Worm (Caenorhabditis elegans) whole organism, young adult: ENCODE results near the gene oac-23.

ENCODE experiments used
- F10E7.11 ChIP-seq: sonication (generic microtip); optimal IDR thresholded peaks from 2 replicates; lab custom pipeline; 2017; ENCODE audit warnings: mild to moderate bottlenecking, missing genetic modification characterization, moderate library complexity, missing compliant biosample characterization
- T07F8.4 ChIP-seq: sonication (generic microtip); optimal IDR thresholded peaks from 2 replicates; lab custom pipeline; 2016; ENCODE audit warnings: mild to moderate bottlenecking, missing genetic modification characterization, moderate library complexity, missing compliant biosample characterization
- ZK185.1 ChIP-seq: sonication (generic microtip); optimal IDR thresholded peaks from 2 replicates; lab custom pipeline; 2016; ENCODE audit warnings: mild to moderate bottlenecking, missing genetic modification characterization, missing compliant biosample characterization; ENCODE audit not compliant: poor library complexity, severe bottlenecking
- ama-1 ChIP-seq, 3 experiments: fragments of 150-350 bp in 1 of 3; sonication (generic microtip) in 2 of 3; optimal IDR thresholded peaks; 2 replicates each; lab custom pipeline; 2014 to 2018; ENCODE audit warnings: missing biosample characterization in 2 of 3, missing genetic modification characterization in 2 of 3, missing genetic modification reagents in 2 of 3
- athp-1 ChIP-seq: sonication (generic microtip); optimal IDR thresholded peaks from 2 replicates; lab custom pipeline; 2017; ENCODE audit warnings: mild to moderate bottlenecking, missing genetic modification characterization, missing compliant biosample characterization
- cebp-2 ChIP-seq: fragments of 200-800 bp; sonication (Bioruptor generic); IDR thresholded peaks from 2 replicates; pipeline ENCODE4 v1.3.6; 2022; ENCODE audit warnings: missing genetic modification characterization, missing compliant biosample characterization
- hlh-12 ChIP-seq: sonication (generic microtip); optimal IDR thresholded peaks from 2 replicates; lab custom pipeline; 2016; ENCODE audit warnings: missing genetic modification characterization, missing compliant biosample characterization
- rcor-1 ChIP-seq: fragments of 200-800 bp; sonication (Bioruptor generic); IDR thresholded peaks from 2 replicates; pipeline ENCODE4 v1.3.6; 2022; ENCODE audit warnings: missing genetic modification reagents, missing genetic modification characterization, missing compliant biosample characterization
- rpc-1 ChIP-seq, 2 experiments: fragments of 150-350 bp in 1 of 2; sonication (generic microtip) in 1 of 2; optimal IDR thresholded peaks; 2 replicates each; lab custom pipeline; 2014 to 2018; ENCODE audit warnings: missing biosample characterization in 1 of 2, missing genetic modification characterization in 1 of 2, missing genetic modification reagents in 1 of 2, missing genotype in 1 of 2
- sea-2 ChIP-seq: fragments of 200-800 bp; sonication (Bioruptor generic); IDR thresholded peaks from 2 replicates; pipeline ENCODE4 v1.3.6; 2022; ENCODE audit warnings: missing genetic modification characterization, missing compliant biosample characterization
- snpc-4 ChIP-seq, 5 experiments: fragments of 150-350 bp in 1 of 5; sonication (generic microtip) in 4 of 5; optimal IDR thresholded peaks; 2 replicates each; lab custom pipeline; 2014 to 2018; ENCODE audit warnings: missing genetic modification characterization in 5 of 5, missing biosample characterization in 3 of 5, antibody characterized with exemption in 2 of 5, mild to moderate bottlenecking in 2 of 5, missing compliant biosample characterization in 2 of 5, missing genotype in 2 of 5, moderate library complexity in 2 of 5, missing genetic modification reagents in 1 of 5
- unc-62 ChIP-seq: fragments of 150-350 bp; optimal IDR thresholded peaks from 2 replicates; lab custom pipeline; 2014; ENCODE audit warnings: missing biosample characterization, missing genetic modification reagents, missing genetic modification characterization
- ztf-22 ChIP-seq: fragments of 200-800 bp; sonication (Bioruptor generic); optimal IDR thresholded peaks from 2 replicates; lab custom pipeline; 2018; ENCODE audit warnings: mild to moderate bottlenecking, missing genetic modification characterization, moderate library complexity, missing compliant biosample characterization
- ztf-28 ChIP-seq: fragments of 200-800 bp; sonication (Bioruptor generic); IDR thresholded peaks from 2 replicates; pipeline ENCODE4 v1.3.6; 2022; ENCODE audit warnings: missing genetic modification reagents, missing genetic modification characterization, missing compliant biosample characterization

DNA sequence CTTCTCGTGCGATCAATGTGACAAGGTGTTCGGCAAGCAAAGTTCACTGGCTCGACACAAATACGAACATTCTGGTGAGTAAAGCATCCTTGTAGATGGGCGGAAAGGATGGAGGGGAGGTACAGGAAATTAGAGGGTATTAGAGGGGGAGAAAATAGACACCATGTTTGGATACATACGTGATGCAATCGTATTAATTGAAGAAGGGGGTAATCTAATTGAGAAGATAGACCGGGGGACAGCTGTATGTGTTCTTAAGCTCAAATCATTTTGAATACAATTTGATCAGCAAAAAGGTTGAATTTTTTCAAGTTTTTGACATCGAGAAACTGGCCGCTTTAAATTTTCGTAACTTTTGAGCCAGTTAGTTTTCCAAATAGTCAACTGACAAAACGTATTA lies 20.8 kb upstream of the oac-23 start:
- TF ChIP-seq cebp-2 (no peak), ZK185.1 (no peak), ama-1 (optimal IDR thresholded peaks at IDR 0.05; lab: Kevin White, UChicago) (no peak), ama-1 (GFP tag; optimal IDR thresholded peaks at IDR 0.05; lab: Kevin White, UChicago) (no peak), athp-1 (no peak), snpc-4 (GFP tag; optimal IDR thresholded peaks at IDR 0.05; lab: Kevin White, UChicago) (no peak), snpc-4 (tag; optimal IDR thresholded peaks at IDR 0.05; lab: Kevin White, UChicago) (no peak), F10E7.11 (tag; lab: Kevin White, UChicago) (no peak), T07F8.4 (no peak), hlh-12 (tag; lab: Kevin White, UChicago) (no peak), rpc-1 (optimal IDR thresholded peaks at IDR 0.05; lab: Kevin White, UChicago) (no peak), rpc-1 (tag; optimal IDR thresholded peaks at IDR 0.05; lab: Kevin White, UChicago) (no peak), sea-2 (GFP tag; lab: Robert Waterston, UW) (no peak), ztf-28 (no peak), rcor-1 (GFP tag; lab: Robert Waterston, UW) (no peak), ztf-22 (GFP tag; lab: Kevin White, UChicago) (no peak), unc-62 (no peak)
